Worm (Caenorhabditis elegans) whole organism, L4/young adult: ENCODE measurements around the gene sip-1.

Experiments used
- W03F9.2 ChIP-seq: fragments of 150-350 bp; optimal IDR thresholded peaks from 2 replicates; lab custom pipeline; 2014; ENCODE audit warnings: missing biosample characterization, missing genetic modification characterization
- dao-5 ChIP-seq: sonication (generic microtip); optimal IDR thresholded peaks from 2 replicates; lab custom pipeline; 2016; ENCODE audit warnings: missing genotype, missing genetic modification characterization, moderate library complexity, missing compliant biosample characterization
- him-1 ChIP-seq: sonication (generic microtip); optimal IDR thresholded peaks from 2 replicates; lab custom pipeline; 2016; ENCODE audit warnings: missing genotype, missing genetic modification reagents, missing genetic modification characterization, missing compliant biosample characterization

DNA sequence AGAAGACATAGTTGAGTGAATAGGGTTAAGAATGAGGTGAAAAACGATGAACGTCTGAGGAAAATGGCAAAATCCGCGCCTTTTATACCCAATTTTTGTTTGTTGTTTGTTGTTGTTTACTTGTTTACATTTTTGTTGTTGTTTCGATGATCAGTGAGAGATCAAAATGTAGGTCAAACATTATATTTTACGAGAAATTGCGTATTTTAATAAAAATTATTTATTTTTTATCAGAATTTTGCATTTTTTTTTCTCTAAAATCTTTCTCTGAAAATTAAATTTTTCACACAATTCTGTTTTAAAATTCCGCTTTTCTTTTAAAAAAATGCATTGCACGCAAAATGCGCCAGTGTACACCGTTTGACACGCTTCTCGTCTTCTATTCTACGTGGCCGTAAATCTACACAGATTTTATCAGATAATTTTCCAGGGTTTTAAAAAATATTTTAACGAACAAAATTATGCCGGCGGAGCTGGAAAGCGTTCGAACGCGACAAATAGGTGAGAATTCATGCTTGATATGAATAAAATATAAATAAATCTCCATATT lies at the start of gene sip-1, which contains the start of gene sly-1:
- TF ChIP-seq him-1: no peak
- no peak for TF ChIP-seq dao-5 (tag; lab: Kevin White, UChicago)
- TF ChIP-seq W03F9.2 (tag; lab: Kevin White, UChicago): peak; percentile 84
